Fruit fly (Drosophila melanogaster) whole organism, wandering third instar larva: ENCODE results near the gene CG10657.

Source experiments
- Abd-B ChIP-seq: fragments of >200 bp; optimal IDR thresholded peaks from 2 replicates; lab custom pipeline; 2017; ENCODE audit warnings: missing biosample characterization, missing genetic modification characterization
- CG32264 ChIP-seq: fragments of 200-800 bp; sonication (Bioruptor generic); optimal IDR thresholded peaks from 2 replicates; lab custom pipeline; 2016; ENCODE audit warnings: missing biosample characterization, missing genetic modification characterization
- CG9705 ChIP-seq: fragments of 200-800 bp; sonication (Bioruptor generic); optimal IDR thresholded peaks from 2 replicates; lab custom pipeline; 2018; ENCODE audit warnings: missing biosample characterization, mild to moderate bottlenecking, missing genetic modification characterization
- CrebA ChIP-seq: fragments of 200-800 bp; sonication (Bioruptor generic); optimal IDR thresholded peaks from 2 replicates; lab custom pipeline; 2016; ENCODE audit warnings: missing biosample characterization, mild to moderate bottlenecking, missing genetic modification characterization, borderline replicate concordance
- Dfd ChIP-seq: fragments of >200 bp; optimal IDR thresholded peaks from 2 replicates; lab custom pipeline; 2017; ENCODE audit warnings: missing biosample characterization, missing genetic modification characterization
- Dif ChIP-seq: fragments of 200-275, 200-300 bp; sonication (Bioruptor generic); optimal IDR thresholded peaks from 2 replicates; lab custom pipeline; 2018; ENCODE audit warnings: missing biosample characterization, missing genetic modification characterization; ENCODE audit not compliant: partially characterized antibody
- GATAd ChIP-seq: sonication (Bioruptor generic); optimal IDR thresholded peaks from 2 replicates; lab custom pipeline; 2016; ENCODE audit warnings: missing biosample characterization, missing genetic modification characterization
- HLH106 ChIP-seq: fragments of 200-800 bp; optimal IDR thresholded peaks from 3 replicates; lab custom pipeline; 2019; ENCODE audit warnings: missing biosample characterization, mild to moderate bottlenecking, missing genetic modification characterization, moderate library complexity
- Hnf4 ChIP-seq: fragments of 200-800 bp; sonication (Bioruptor generic); optimal IDR thresholded peaks from 2 replicates; lab custom pipeline; 2016; ENCODE audit warnings: missing biosample characterization, mild to moderate bottlenecking, missing genetic modification characterization
- Hr78 ChIP-seq: fragments of >200 bp; optimal IDR thresholded peaks from 2 replicates; lab custom pipeline; 2017; ENCODE audit warnings: missing biosample characterization, missing genetic modification characterization
- Hr83 ChIP-seq: fragments of 200-300 bp; sonication (Bioruptor generic); optimal IDR thresholded peaks from 2 replicates; lab custom pipeline; 2016; ENCODE audit warnings: missing biosample characterization, mild to moderate bottlenecking, missing genetic modification characterization, moderate library complexity; ENCODE audit not compliant: poor library complexity, severe bottlenecking
- Jra ChIP-seq: sonication (Bioruptor generic); optimal IDR thresholded peaks from 2 replicates; lab custom pipeline; 2016; ENCODE audit warnings: missing biosample characterization, missing genetic modification characterization
- Mio ChIP-seq: sonication (Bioruptor generic); optimal IDR thresholded peaks from 2 replicates; lab custom pipeline; 2016; ENCODE audit warnings: missing biosample characterization, missing genetic modification characterization
- Myc ChIP-seq: fragments of >200 bp; optimal IDR thresholded peaks from 2 replicates; lab custom pipeline; 2017
- N ChIP-seq: fragments of >200 bp; optimal IDR thresholded peaks from 2 replicates; lab custom pipeline; 2018; ENCODE audit warnings: missing biosample characterization, missing external identifiers, missing genetic modification characterization
- OdsH ChIP-seq: fragments of 200-800 bp; sonication (Bioruptor generic); optimal IDR thresholded peaks from 2 replicates; lab custom pipeline; 2016; ENCODE audit warnings: missing biosample characterization, mild to moderate bottlenecking, missing genetic modification characterization
- Rel ChIP-seq, 2 experiments: fragments of 200-800 bp; sonication (Bioruptor generic) in 1 of 2; optimal IDR thresholded peaks; 2 replicates in 1 of 2; 3 replicates in 1 of 2; lab custom pipeline; 2016 to 2019; ENCODE audit warnings: mild to moderate bottlenecking in 2 of 2, missing biosample characterization in 2 of 2, missing genetic modification characterization in 2 of 2, moderate library complexity in 1 of 2
- Sp1 ChIP-seq: fragments of 200-800 bp; sonication (Bioruptor generic); optimal IDR thresholded peaks from 3 replicates; lab custom pipeline; 2019; ENCODE audit warnings: missing biosample characterization, mild to moderate bottlenecking, missing genetic modification characterization, moderate library complexity
- Vsx2 ChIP-seq: fragments of 200-300, 225-300 bp; sonication (Bioruptor generic); optimal IDR thresholded peaks from 2 replicates; lab custom pipeline; 2018; ENCODE audit warnings: missing biosample characterization, missing genetic modification characterization; ENCODE audit not compliant: partially characterized antibody
- br ChIP-seq: fragments of 200-800 bp; sonication (Bioruptor generic); optimal IDR thresholded peaks from 2 replicates; lab custom pipeline; 2016; ENCODE audit warnings: missing biosample characterization, missing genetic modification characterization
- brk ChIP-seq: fragments of 200-800 bp; sonication (Bioruptor generic); optimal IDR thresholded peaks from 2 replicates; lab custom pipeline; 2016; ENCODE audit warnings: missing biosample characterization, mild to moderate bottlenecking, missing genetic modification characterization
- dl ChIP-seq, 2 experiments: fragments of 175-275, 200-275 bp in 1 of 2; fragments of 200-275 bp in 1 of 2; sonication (Bioruptor generic); optimal IDR thresholded peaks; lab custom pipeline; 2018; ENCODE audit warnings: mild to moderate bottlenecking in 2 of 2, missing biosample characterization in 2 of 2, missing genetic modification characterization in 2 of 2, moderate library complexity in 2 of 2; ENCODE audit not compliant: partially characterized antibody in 2 of 2, insufficient read depth in 1 of 2
- dmrt93B ChIP-seq: fragments of 200-800 bp; sonication (Bioruptor generic); optimal IDR thresholded peaks from 2 replicates; lab custom pipeline; 2018; ENCODE audit warnings: missing biosample characterization, mild to moderate bottlenecking, missing genetic modification characterization
- dsf ChIP-seq: sonication (Bioruptor generic); optimal IDR thresholded peaks from 2 replicates; lab custom pipeline; 2016; ENCODE audit warnings: missing biosample characterization, missing genetic modification characterization, borderline replicate concordance
- ey ChIP-seq: fragments of 200-800 bp; sonication (Bioruptor generic); optimal IDR thresholded peaks from 2 replicates; lab custom pipeline; 2016; ENCODE audit warnings: missing biosample characterization, missing genetic modification characterization
- foxo ChIP-seq, 2 experiments: fragments of 200-800 bp; sonication (Bioruptor generic); optimal IDR thresholded peaks; 2 replicates in 1 of 2; 3 replicates in 1 of 2; lab custom pipeline; 2016 to 2017; ENCODE audit warnings: missing biosample characterization in 2 of 2, missing genetic modification characterization in 2 of 2
- fru ChIP-seq: fragments of 200-800 bp; sonication (Bioruptor generic); optimal IDR thresholded peaks from 3 replicates; lab custom pipeline; 2016; ENCODE audit warnings: missing biosample characterization, mild to moderate bottlenecking, missing genetic modification characterization
- h ChIP-seq: fragments of 200-800 bp; sonication (Bioruptor generic); optimal IDR thresholded peaks from 3 replicates; lab custom pipeline; 2016; ENCODE audit warnings: missing biosample characterization, mild to moderate bottlenecking, missing genetic modification characterization
- jim ChIP-seq: fragments of 175-275, 200-325 bp; sonication (Bioruptor generic); optimal IDR thresholded peaks from 2 replicates; lab custom pipeline; 2016; ENCODE audit warnings: missing biosample characterization, mild to moderate bottlenecking, missing genetic modification characterization
- lola ChIP-seq: fragments of >200 bp; optimal IDR thresholded peaks from 2 replicates; lab custom pipeline; 2017; ENCODE audit warnings: missing biosample characterization, missing genetic modification characterization
- pan ChIP-seq: fragments of >200 bp; optimal IDR thresholded peaks from 2 replicates; lab custom pipeline; 2017
- psq ChIP-seq: fragments of 200-800 bp; sonication (Bioruptor generic); optimal IDR thresholded peaks from 3 replicates; lab custom pipeline; 2017; ENCODE audit warnings: missing biosample characterization, mild to moderate bottlenecking, missing genetic modification characterization, moderate library complexity
- rgr ChIP-seq: fragments of 200-800 bp; sonication (Bioruptor generic); optimal IDR thresholded peaks from 3 replicates; lab custom pipeline; 2016; ENCODE audit warnings: missing biosample characterization, mild to moderate bottlenecking, missing genetic modification characterization
- sage ChIP-seq: fragments of 200-800 bp; sonication (Bioruptor generic); optimal IDR thresholded peaks from 2 replicates; lab custom pipeline; 2016; ENCODE audit warnings: missing biosample characterization, mild to moderate bottlenecking, missing genetic modification characterization
- sv ChIP-seq: fragments of 200-800 bp; sonication (Bioruptor generic); optimal IDR thresholded peaks from 3 replicates; lab custom pipeline; 2016; ENCODE audit warnings: missing biosample characterization, missing genetic modification characterization
- tai ChIP-seq: sonication (Bioruptor generic); optimal IDR thresholded peaks from 2 replicates; lab custom pipeline; 2016; ENCODE audit warnings: missing biosample characterization, missing genetic modification characterization
- usp ChIP-seq: fragments of >200 bp; optimal IDR thresholded peaks from 2 replicates; lab custom pipeline; 2017; ENCODE audit warnings: missing biosample characterization, missing genetic modification characterization
- woc ChIP-seq: sonication (Bioruptor generic); optimal IDR thresholded peaks from 2 replicates; lab custom pipeline; 2016; ENCODE audit warnings: missing biosample characterization, mild to moderate bottlenecking, missing genetic modification characterization

CG10657 gene

dm6 chr3L:12471471-12471978 lies 25.5 kb downstream of the CG10657 start, which contains the start of gene CG10616:
TSS of gene CG10616 (plus strand) at chr3L:12471728.
- TF ChIP-seq Jra (peak; percentile 43), CrebA (GFP tag; lab: Kevin White, UChicago) (peak; percentile 18), Hnf4 (no peak), Rel (GFP tag; optimal IDR thresholded peaks at IDR 0.05; lab: Kevin White, UChicago) (no peak), Rel (tag; optimal IDR thresholded peaks at IDR 0.05; lab: Kevin White, UChicago) (peak; percentile 95)

DNA sequence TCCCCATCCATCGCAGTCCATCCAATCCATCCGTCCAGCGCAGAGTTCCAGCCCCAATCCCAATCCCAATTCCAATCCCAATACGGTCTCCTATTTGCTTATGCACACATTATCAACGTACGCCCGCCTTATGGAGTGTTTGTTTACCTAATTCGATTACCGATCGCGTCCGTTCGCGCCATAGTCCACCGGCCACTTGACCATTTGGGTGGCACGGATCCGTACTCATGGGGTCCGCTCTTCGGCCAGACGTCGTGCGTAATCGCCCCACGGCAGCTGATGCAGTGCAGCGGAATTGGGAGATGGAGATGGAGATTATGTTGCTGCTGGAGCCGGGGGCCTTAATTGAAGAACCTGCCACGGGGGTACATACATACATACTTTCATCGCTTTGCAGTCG lies 26.5 kb downstream of the CG10657 start:
- no peak for TF ChIP-seq Mio (GFP tag; lab: Kevin White, UChicago)
- no peak for TF ChIP-seq Hnf4
- TF ChIP-seq GATAd (GFP tag; lab: Kevin White, UChicago), result no peak
- no peak for TF ChIP-seq CG32264
- TF ChIP-seq Sp1 (GFP tag; lab: Kevin White, UChicago), result no peak
- no peak for TF ChIP-seq psq (GFP tag; lab: Kevin White, UChicago)
- TF ChIP-seq Jra, result no peak
- TF ChIP-seq CrebA (GFP tag; lab: Kevin White, UChicago), result no peak
- no peak for TF ChIP-seq pan (lab: Kevin White, UChicago)
- TF ChIP-seq foxo (GFP tag; optimal IDR thresholded peaks at IDR 0.05; lab: Kevin White, UChicago), result no peak
- no peak for TF ChIP-seq dsf (GFP tag; lab: Kevin White, UChicago)

dm6 chr3L:12469684-12470083 lies 27.3 kb downstream of the CG10657 start, which contains the start of gene CG32102:
TSS of gene CG32102 (minus strand) at chr3L:12469784.
- TF ChIP-seq dmrt93B (GFP tag; lab: Kevin White, UChicago) (no peak), Mio (GFP tag; lab: Kevin White, UChicago) (no peak), Rel (GFP tag; optimal IDR thresholded peaks at IDR 0.05; lab: Kevin White, UChicago) (no peak), Rel (tag; optimal IDR thresholded peaks at IDR 0.05; lab: Kevin White, UChicago) (no peak), ey (GFP tag; lab: Kevin White, UChicago) (no peak), Dfd (GFP tag; lab: Kevin White, UChicago) (no peak), pan (lab: Kevin White, UChicago) (no peak), CG32264 (no peak), OdsH (GFP tag; lab: Kevin White, UChicago) (no peak), lola (GFP tag; lab: Kevin White, UChicago) (no peak), br (no peak)

- peak; percentile 57 for TF ChIP-seq Hr83 (GFP tag; lab: Kevin White, UChicago)
- no peak for TF ChIP-seq Abd-B (GFP tag; lab: Kevin White, UChicago)
- TF ChIP-seq foxo (GFP tag; optimal IDR thresholded peaks at IDR 0.05; lab: Kevin White, UChicago), result no peak
- peak; percentile 46 for TF ChIP-seq h
- no peak for TF ChIP-seq Jra
- no peak for TF ChIP-seq CrebA (GFP tag; lab: Kevin White, UChicago)
- TF ChIP-seq dmrt93B (GFP tag; lab: Kevin White, UChicago), result no peak
- TF ChIP-seq tai, result no peak
- no peak for TF ChIP-seq Hr78
- TF ChIP-seq pan (lab: Kevin White, UChicago), result no peak
- TF ChIP-seq dsf (GFP tag; lab: Kevin White, UChicago), result no peak
- peak; percentile 15 for TF ChIP-seq brk
- TF ChIP-seq psq (GFP tag; lab: Kevin White, UChicago), result peak; percentile 84
- TF ChIP-seq Myc (lab: Kevin White, UChicago), result no peak
- no peak for TF ChIP-seq N (GFP tag; lab: Kevin White, UChicago)
- TF ChIP-seq CG32264, result no peak
- TF ChIP-seq fru, result peak; percentile 1
- no peak for TF ChIP-seq lola (GFP tag; lab: Kevin White, UChicago)
- no peak for TF ChIP-seq Dfd (GFP tag; lab: Kevin White, UChicago)
- TF ChIP-seq usp (GFP tag; lab: Kevin White, UChicago), result no peak
- peak; percentile 6 for TF ChIP-seq br
- TF ChIP-seq dl (GFP tag; optimal IDR thresholded peaks at IDR 0.05; lab: Kevin White, UChicago; ENCODE audit: insufficient read depth in 1 of 2, partially characterized antibody in 2 of 2), result peak in 1 of 2 experiments; percentile 57
- no peak for TF ChIP-seq Mio (GFP tag; lab: Kevin White, UChicago)
- no peak for TF ChIP-seq OdsH (GFP tag; lab: Kevin White, UChicago)
- TF ChIP-seq Vsx2 (GFP tag; lab: Kevin White, UChicago), result peak; percentile 95
- no peak for TF ChIP-seq sage (GFP tag; lab: Kevin White, UChicago)
- peak; percentile 23 for TF ChIP-seq Hnf4
- TF ChIP-seq ey (GFP tag; lab: Kevin White, UChicago), result no peak
- no peak for TF ChIP-seq sv (GFP tag; lab: Kevin White, UChicago)
- no peak for TF ChIP-seq Sp1 (GFP tag; lab: Kevin White, UChicago)
- no peak for TF ChIP-seq rgr (GFP tag; lab: Kevin White, UChicago)
- TF ChIP-seq HLH106, result no peak
- no peak for TF ChIP-seq CG9705
- TF ChIP-seq jim (GFP tag; lab: Kevin White, UChicago), result no peak
- TF ChIP-seq woc (GFP tag; lab: Kevin White, UChicago), result no peak
- peak; percentile 66 for TF ChIP-seq Dif (GFP tag; lab: Kevin White, UChicago)
- no peak for TF ChIP-seq GATAd (GFP tag; lab: Kevin White, UChicago)
- no peak for TF ChIP-seq Rel (GFP tag; optimal IDR thresholded peaks at IDR 0.05; lab: Kevin White, UChicago)
- peak; percentile 24 for TF ChIP-seq Rel (tag; optimal IDR thresholded peaks at IDR 0.05; lab: Kevin White, UChicago)
Measured at dm6 chr3L:12468016-12468415, 29.0 kb downstream of the CG10657 start, which contains the start of gene eyg. TSS of gene eyg (minus strand) at chr3L:12468021.
